Fruit fly (Drosophila melanogaster) whole organism, prepupa: ENCODE results near the gene Ctu2.
A peak's percentile ranks its signal among the peaks of the same experiment; 100 is the strongest.

Experiments used
- CG10631 ChIP-seq: fragments of 200-800 bp; sonication (Bioruptor generic); optimal IDR thresholded peaks from 2 replicates; lab custom pipeline; 2016; ENCODE audit warnings: missing biosample characterization, missing genetic modification characterization
- CG10669 ChIP-seq: fragments of 200-800 bp; sonication (Bioruptor generic); optimal IDR thresholded peaks from 3 replicates; lab custom pipeline; 2018; ENCODE audit warnings: missing biosample characterization, mild to moderate bottlenecking, missing genetic modification characterization, moderate library complexity
- CG11294 ChIP-seq: fragments of 200-800 bp; sonication (Bioruptor generic); IDR thresholded peaks from 2 replicates; pipeline ENCODE4 v1.3.6; 2022; ENCODE audit warnings: missing biosample characterization, missing genetic modification characterization
- CG11902 ChIP-seq: fragments of 200-800 bp; sonication (Bioruptor generic); optimal IDR thresholded peaks from 3 replicates; lab custom pipeline; 2016; ENCODE audit warnings: missing biosample characterization, missing genetic modification characterization
- CG15336 ChIP-seq: fragments of 200-800 bp; sonication (Bioruptor generic); IDR thresholded peaks from 2 replicates; pipeline ENCODE4 v1.3.6; 2022; ENCODE audit warnings: missing biosample characterization, missing genetic modification characterization
- CG1621 ChIP-seq: fragments of 200-800 bp; sonication (Bioruptor generic); optimal IDR thresholded peaks from 3 replicates; lab custom pipeline; 2018; ENCODE audit warnings: missing biosample characterization, mild to moderate bottlenecking, missing genetic modification characterization
- CG16779 ChIP-seq: fragments of 200-800 bp; sonication (Bioruptor generic); optimal IDR thresholded peaks from 3 replicates; lab custom pipeline; 2017; ENCODE audit warnings: missing biosample characterization, mild to moderate bottlenecking, missing genetic modification characterization
- CG3032 ChIP-seq: fragments of 200-800 bp; optimal IDR thresholded peaks from 2 replicates; lab custom pipeline; 2019; ENCODE audit warnings: missing biosample characterization, mild to moderate bottlenecking, missing genetic modification characterization, moderate library complexity
- CG31627 ChIP-seq: fragments of 200-800 bp; sonication (Bioruptor generic); optimal IDR thresholded peaks from 3 replicates; lab custom pipeline; 2016; ENCODE audit warnings: missing biosample characterization, missing genetic modification characterization
- CG32006 ChIP-seq: fragments of 200-800 bp; sonication (Bioruptor generic); optimal IDR thresholded peaks from 3 replicates; lab custom pipeline; 2017; ENCODE audit warnings: missing biosample characterization, mild to moderate bottlenecking, missing genetic modification characterization
- CG4318 ChIP-seq: fragments of 200-800 bp; sonication (Bioruptor generic); optimal IDR thresholded peaks from 3 replicates; lab custom pipeline; 2017; ENCODE audit warnings: missing biosample characterization, mild to moderate bottlenecking, missing genetic modification characterization
- CG6163 ChIP-seq: fragments of 200-800 bp; sonication (Bioruptor generic); IDR thresholded peaks from 3 replicates; pipeline ENCODE4 v1.3.6; 2022; ENCODE audit warnings: missing biosample characterization, missing genetic modification characterization
- CG6276 ChIP-seq: fragments of 200-800 bp; sonication (Bioruptor generic); optimal IDR thresholded peaks from 2 replicates; lab custom pipeline; 2017; ENCODE audit warnings: missing biosample characterization, mild to moderate bottlenecking, missing genetic modification characterization
- CG6792 ChIP-seq: fragments of 200-800 bp; sonication (Bioruptor generic); optimal IDR thresholded peaks from 3 replicates; lab custom pipeline; 2016; ENCODE audit warnings: missing biosample characterization, missing genetic modification characterization
- CG6808 ChIP-seq: fragments of 200-800 bp; sonication (Bioruptor generic); optimal IDR thresholded peaks from 3 replicates; lab custom pipeline; 2017; ENCODE audit warnings: missing biosample characterization, missing genetic modification characterization, mild to moderate bottlenecking, moderate library complexity, missing genetic modification reagents
- CG6854 ChIP-seq: fragments of 200-800 bp; sonication (Bioruptor generic); optimal IDR thresholded peaks from 2 replicates; lab custom pipeline; 2017; ENCODE audit warnings: missing biosample characterization, mild to moderate bottlenecking, missing genetic modification characterization
- CG7368 ChIP-seq: fragments of 200-800 bp; sonication (Bioruptor generic); optimal IDR thresholded peaks from 3 replicates; lab custom pipeline; 2016; ENCODE audit warnings: missing biosample characterization, missing genetic modification characterization
- CG8319 ChIP-seq: fragments of 200-800 bp; sonication (Bioruptor generic); optimal IDR thresholded peaks from 3 replicates; lab custom pipeline; 2016; ENCODE audit warnings: missing biosample characterization, missing genetic modification characterization
- CG8632 ChIP-seq: fragments of 200-800 bp; sonication (Bioruptor generic); optimal IDR thresholded peaks from 3 replicates; lab custom pipeline; 2016; ENCODE audit warnings: missing biosample characterization, missing genetic modification characterization
- CG9139 ChIP-seq: fragments of 200-800 bp; sonication (Bioruptor generic); optimal IDR thresholded peaks from 3 replicates; lab custom pipeline; 2017; ENCODE audit warnings: missing biosample characterization, mild to moderate bottlenecking, missing genetic modification characterization
- Eip75B ChIP-seq: fragments of 200-800 bp; sonication (Bioruptor generic); optimal IDR thresholded peaks from 3 replicates; lab custom pipeline; 2016; ENCODE audit warnings: missing biosample characterization, missing genetic modification characterization
- Eip78C ChIP-seq: fragments of 200-800 bp; sonication (Bioruptor generic); peaks from one replicate; lab custom pipeline; 2016; ENCODE audit warnings: missing biosample characterization, missing genetic modification characterization
- Ets96B ChIP-seq: fragments of 200-800 bp; optimal IDR thresholded peaks from 2 replicates; lab custom pipeline; 2019; ENCODE audit warnings: missing biosample characterization, mild to moderate bottlenecking, missing genetic modification characterization, moderate library complexity
- Gug ChIP-seq: fragments of 200-800 bp; sonication (Bioruptor generic); IDR thresholded peaks from 2 replicates; pipeline ENCODE4 v1.3.6; 2022; ENCODE audit warnings: missing biosample characterization, missing genetic modification characterization
- Hr39 ChIP-seq: fragments of 200-800 bp; sonication (Bioruptor generic); optimal IDR thresholded peaks from 2 replicates; lab custom pipeline; 2016; ENCODE audit warnings: missing biosample characterization, missing genetic modification characterization
- Hr4 ChIP-seq: fragments of 200-800 bp; sonication (Bioruptor generic); optimal IDR thresholded peaks from 3 replicates; lab custom pipeline; 2016; ENCODE audit warnings: missing biosample characterization, missing genetic modification characterization
- Lpt ChIP-seq: fragments of 200-800 bp; sonication (Bioruptor generic); optimal IDR thresholded peaks from 3 replicates; lab custom pipeline; 2016; ENCODE audit warnings: missing biosample characterization, missing genetic modification characterization
- Met ChIP-seq: fragments of 200-800 bp; sonication (Bioruptor generic); optimal IDR thresholded peaks from 3 replicates; lab custom pipeline; 2016; ENCODE audit warnings: missing biosample characterization, missing genetic modification characterization
- OdsH ChIP-seq: fragments of 200-800 bp; sonication (Bioruptor generic); optimal IDR thresholded peaks from 3 replicates; lab custom pipeline; 2016; ENCODE audit warnings: missing biosample characterization, missing genetic modification characterization
- Smox ChIP-seq: fragments of 200-800 bp; sonication (Bioruptor generic); optimal IDR thresholded peaks from 3 replicates; lab custom pipeline; 2016; ENCODE audit warnings: missing biosample characterization, missing genetic modification characterization
- Sox102F ChIP-seq: fragments of 200-800 bp; sonication (Bioruptor generic); optimal IDR thresholded peaks from 2 replicates; lab custom pipeline; 2016; ENCODE audit warnings: missing biosample characterization, mild to moderate bottlenecking, missing genetic modification characterization
- Sox14 ChIP-seq: fragments of 200-800 bp; sonication (Bioruptor generic); optimal IDR thresholded peaks from 3 replicates; lab custom pipeline; 2016; ENCODE audit warnings: missing biosample characterization, missing genetic modification characterization
- cyc ChIP-seq: fragments of 200-800 bp; sonication (Bioruptor generic); optimal IDR thresholded peaks from 3 replicates; lab custom pipeline; 2016; ENCODE audit warnings: missing biosample characterization, missing genetic modification characterization
- dac ChIP-seq: fragments of 200-800 bp; sonication (Bioruptor generic); optimal IDR thresholded peaks from 2 replicates; lab custom pipeline; 2017; ENCODE audit warnings: missing biosample characterization, mild to moderate bottlenecking, missing genetic modification characterization
- eg ChIP-seq: fragments of 200-800 bp; sonication (Bioruptor generic); IDR thresholded peaks from 3 replicates; pipeline ENCODE4 v1.3.6; 2022; ENCODE audit warnings: missing biosample characterization, missing genetic modification characterization
- esn ChIP-seq: fragments of 200-800 bp; sonication (Bioruptor generic); optimal IDR thresholded peaks from 2 replicates; lab custom pipeline; 2016; ENCODE audit warnings: missing biosample characterization, mild to moderate bottlenecking, missing genetic modification characterization, moderate library complexity
- fd59A ChIP-seq: fragments of 200-800 bp; sonication (Bioruptor generic); optimal IDR thresholded peaks from 2 replicates; lab custom pipeline; 2017; ENCODE audit warnings: missing biosample characterization, mild to moderate bottlenecking, missing genetic modification characterization, missing genetic modification reagents
- fd85E ChIP-seq: fragments of 200-800 bp; sonication (Bioruptor generic); optimal IDR thresholded peaks from 3 replicates; lab custom pipeline; 2016; ENCODE audit warnings: missing biosample characterization, missing genetic modification characterization
- fkh ChIP-seq: fragments of 200-800 bp; sonication (Bioruptor generic); optimal IDR thresholded peaks from 3 replicates; lab custom pipeline; 2017; ENCODE audit warnings: missing biosample characterization, mild to moderate bottlenecking, missing genetic modification characterization, moderate library complexity
- lz ChIP-seq: fragments of 200-800 bp; sonication (Bioruptor generic); optimal IDR thresholded peaks from 3 replicates; lab custom pipeline; 2016; ENCODE audit warnings: missing biosample characterization, missing genetic modification characterization
- net ChIP-seq: fragments of 200-800 bp; sonication (Bioruptor generic); optimal IDR thresholded peaks from 3 replicates; lab custom pipeline; 2016; ENCODE audit warnings: missing biosample characterization, missing genetic modification characterization
- pdm3 ChIP-seq: fragments of 200-800 bp; sonication (Bioruptor generic); optimal IDR thresholded peaks from 3 replicates; lab custom pipeline; 2016; ENCODE audit warnings: missing biosample characterization, missing genetic modification characterization
- salr ChIP-seq, 2 experiments: fragments of 200-800 bp; sonication (Bioruptor generic); optimal IDR thresholded peaks; 3 replicates each; lab custom pipeline; 2016 to 2018; ENCODE audit warnings: missing biosample characterization in 2 of 2, missing genetic modification characterization in 2 of 2, mild to moderate bottlenecking in 1 of 2
- ss ChIP-seq, 2 experiments: fragments of 200-800 bp; sonication (Bioruptor generic); optimal IDR thresholded peaks; 2 replicates in 1 of 2; 3 replicates in 1 of 2; lab custom pipeline; 2017 to 2018; ENCODE audit warnings: mild to moderate bottlenecking in 2 of 2, missing biosample characterization in 2 of 2, missing genetic modification characterization in 2 of 2, moderate library complexity in 1 of 2
- svp ChIP-seq: fragments of 200-800 bp; sonication (Bioruptor generic); peaks from one replicate; lab custom pipeline; 2016; ENCODE audit warnings: missing biosample characterization, missing genetic modification characterization
- topi ChIP-seq: fragments of 200-800 bp; sonication (Bioruptor generic); optimal IDR thresholded peaks from 3 replicates; lab custom pipeline; 2016; ENCODE audit warnings: missing biosample characterization, missing genetic modification characterization
- vri ChIP-seq: fragments of 200-800 bp; sonication (Bioruptor generic); optimal IDR thresholded peaks from 3 replicates; lab custom pipeline; 2016; ENCODE audit warnings: missing biosample characterization, mild to moderate bottlenecking, missing genetic modification characterization

The Ctu2 gene

DNA sequence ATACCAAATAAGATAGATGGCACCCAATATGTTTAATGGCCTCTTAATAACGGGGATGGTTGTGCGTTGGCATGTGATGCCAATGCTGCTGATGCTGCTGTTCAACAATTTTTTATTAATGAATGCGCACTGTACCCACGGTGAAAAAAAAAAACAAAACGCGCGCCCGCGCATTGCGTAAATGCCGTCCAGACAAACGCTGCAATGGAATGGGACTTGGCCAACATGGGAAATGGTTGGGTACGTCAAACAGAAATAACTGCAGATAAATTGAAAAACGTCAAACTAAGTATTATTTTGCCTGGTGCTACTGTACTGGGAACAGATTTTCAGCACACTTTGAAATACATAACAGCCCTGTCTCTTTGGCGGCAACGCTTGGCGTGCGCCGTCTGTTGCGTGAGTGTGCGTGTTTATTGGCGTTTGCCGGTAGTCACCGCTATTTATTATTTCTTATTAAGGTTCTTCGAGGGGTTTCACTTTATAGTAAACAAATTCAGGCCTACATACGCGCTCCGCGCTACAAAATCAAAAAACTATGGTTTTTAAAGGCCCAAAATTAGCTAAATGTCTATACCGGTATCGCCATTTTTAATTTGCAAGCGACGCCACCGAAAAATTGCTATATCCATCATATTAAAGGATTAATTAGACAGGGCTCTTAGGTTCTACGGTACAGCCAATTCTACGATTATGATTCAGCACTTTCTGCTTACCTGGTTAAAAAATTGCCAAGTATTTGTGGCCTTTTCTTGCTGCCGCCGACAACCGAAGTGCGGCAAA, 40.3 kb downstream of the Ctu2 start (continued):
- TF ChIP-seq CG6276 = peak; percentile 39
- peak; percentile 43 for TF ChIP-seq OdsH (GFP tag; lab: Kevin White, UChicago)
- no peak for TF ChIP-seq CG8319 (GFP tag; lab: Kevin White, UChicago)
- no peak for TF ChIP-seq fd85E (GFP tag; lab: Kevin White, UChicago)
- TF ChIP-seq lz = peak; percentile 39
- no peak for TF ChIP-seq CG3032 (tag; lab: Kevin White, UChicago)
- no peak for TF ChIP-seq CG4318 (GFP tag; lab: Kevin White, UChicago)
- TF ChIP-seq Smox (GFP tag; lab: Kevin White, UChicago) = peak; percentile 30
- peak; percentile 37 for TF ChIP-seq CG10631 (GFP tag; lab: Kevin White, UChicago)
- TF ChIP-seq CG8632 (GFP tag; lab: Kevin White, UChicago) = no peak

DNA sequence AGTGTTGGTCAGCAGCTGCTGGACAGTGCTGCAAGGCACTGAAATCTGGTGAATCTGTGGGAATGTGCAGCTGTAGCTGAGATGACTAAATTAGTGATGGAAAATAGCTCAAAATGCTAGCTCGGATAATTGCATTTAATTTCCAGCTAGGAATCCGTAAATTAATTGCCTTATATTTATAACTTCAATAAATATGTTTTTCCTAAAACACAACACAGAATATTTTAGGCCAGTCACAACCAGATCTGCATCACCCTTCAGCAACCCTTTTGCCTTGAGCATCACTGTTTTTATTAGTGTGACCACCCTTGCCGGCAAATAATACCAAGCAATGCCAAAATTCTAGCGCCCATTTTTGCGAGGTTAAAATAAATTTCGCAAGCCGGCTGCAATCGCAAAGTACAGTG, 48.3 kb downstream of the Ctu2 start, which contains the start of gene Hs2st:
Gene Hs2st, minus strand, starts transcription at position 17 of the 407 bp plus-strand sequence.
- TF ChIP-seq CG6854 = peak; percentile 46
- TF ChIP-seq Hr4 = peak; percentile 95
- peak; percentile 77 for TF ChIP-seq CG1621 (tag; lab: Kevin White, UChicago)
- peak; percentile 88 for TF ChIP-seq Lpt (GFP tag; lab: Kevin White, UChicago)
- TF ChIP-seq CG10631 (GFP tag; lab: Kevin White, UChicago) = peak; percentile 95
- peak; percentile 93 for TF ChIP-seq Eip75B (GFP tag; lab: Kevin White, UChicago)
- peak; percentile 81 for TF ChIP-seq CG6808
- TF ChIP-seq dac (GFP tag; lab: Kevin White, UChicago) = peak; percentile 84
- peak; percentile 96 for TF ChIP-seq OdsH (GFP tag; lab: Kevin White, UChicago)
- TF ChIP-seq Met (GFP tag; lab: Kevin White, UChicago) = peak; percentile 93
- peak; percentile 77 to 81 for TF ChIP-seq salr (GFP tag; optimal IDR thresholded peaks at IDR 0.05; lab: Kevin White, UChicago)
- TF ChIP-seq CG31627 = peak; percentile 98
- TF ChIP-seq CG6792 (GFP tag; lab: Kevin White, UChicago) = peak; percentile 91
- peak; percentile 94 for TF ChIP-seq CG11902 (GFP tag; lab: Kevin White, UChicago)
- peak; percentile 89 for TF ChIP-seq CG8319 (GFP tag; lab: Kevin White, UChicago)
- no peak for TF ChIP-seq vri (GFP tag; lab: Kevin White, UChicago)
- TF ChIP-seq Ets96B = peak; percentile 84
- TF ChIP-seq Sox14 (GFP tag; lab: Kevin White, UChicago) = peak; percentile 93
- TF ChIP-seq CG3032 (tag; lab: Kevin White, UChicago) = peak; percentile 91
- TF ChIP-seq Hr39 (GFP tag; lab: Kevin White, UChicago) = peak; percentile 97
- TF ChIP-seq cyc (GFP tag; lab: Kevin White, UChicago) = peak; percentile 96
- TF ChIP-seq eg = peak; percentile 86
- TF ChIP-seq CG11294 (GFP tag; lab: Robert Waterston, UW) = peak; percentile 71; the same call in 1 of the 2 replicates
- TF ChIP-seq fkh (GFP tag; lab: Kevin White, UChicago) = no peak
- TF ChIP-seq CG8632 (GFP tag; lab: Kevin White, UChicago) = peak; percentile 84
- peak; percentile 81 for TF ChIP-seq CG10669 (GFP tag; lab: Kevin White, UChicago)
- peak; percentile 89 for TF ChIP-seq Gug
- peak; percentile 94 for TF ChIP-seq topi (GFP tag; lab: Kevin White, UChicago)
- peak; percentile 81 for TF ChIP-seq fd59A (GFP tag; lab: Kevin White, UChicago)
- peak; percentile 95 for TF ChIP-seq pdm3 (GFP tag; lab: Kevin White, UChicago)
- peak; percentile 92 for TF ChIP-seq Smox (GFP tag; lab: Kevin White, UChicago)
- TF ChIP-seq CG4318 (GFP tag; lab: Kevin White, UChicago) = peak; percentile 81
- TF ChIP-seq CG6163 = peak; percentile 88
- peak; percentile 96 for TF ChIP-seq lz
- peak; percentile 89 for TF ChIP-seq Sox102F (GFP tag; lab: Kevin White, UChicago)
- TF ChIP-seq svp (GFP tag; lab: Kevin White, UChicago) = peak; percentile 98
- TF ChIP-seq CG9139 (GFP tag; lab: Kevin White, UChicago) = no peak
- TF ChIP-seq ss (GFP tag; optimal IDR thresholded peaks at IDR 0.05; lab: Kevin White, UChicago) = peak; percentile 67 to 84
- TF ChIP-seq CG32006 = peak; percentile 90
- TF ChIP-seq net (GFP tag; lab: Kevin White, UChicago) = peak; percentile 81
- TF ChIP-seq CG16779 (tag; lab: Kevin White, UChicago) = peak; percentile 64
- TF ChIP-seq CG7368 (GFP tag; lab: Kevin White, UChicago) = peak; percentile 83
- peak; percentile 97 for TF ChIP-seq Eip78C (GFP tag; lab: Kevin White, UChicago)
- TF ChIP-seq fd85E (GFP tag; lab: Kevin White, UChicago) = peak; percentile 72
- TF ChIP-seq esn = peak; percentile 95
- TF ChIP-seq CG15336 (GFP tag; lab: Robert Waterston, UW) = peak; percentile 79
